Fruit fly (Drosophila melanogaster) whole organism, embryonic: ENCODE results near the gene Uro.
A peak's percentile ranks its signal among the peaks of the same experiment; 100 is the strongest.

Experiments used
- B-H1 ChIP-seq: fragments of 200-800 bp; sonication (Bioruptor generic); IDR thresholded peaks from 3 replicates; pipeline ENCODE4 v1.3.6; 2022; ENCODE audit warnings: missing biosample characterization, missing genetic modification characterization
- Bteb2 ChIP-seq: fragments of 200-800 bp; sonication (Bioruptor generic); optimal IDR thresholded peaks from 2 replicates; lab custom pipeline; 2016; ENCODE audit warnings: missing biosample characterization, missing genetic modification characterization
- CG10959 ChIP-seq: fragments of 200-800 bp; sonication (Bioruptor generic); IDR thresholded peaks from 2 replicates; pipeline ENCODE4 v1.3.6; 2022; ENCODE audit warnings: missing biosample characterization, missing genetic modification characterization
- CG12155 ChIP-seq: fragments of 200-800 bp; sonication (Bioruptor generic); optimal IDR thresholded peaks from 3 replicates; lab custom pipeline; 2016; ENCODE audit warnings: missing biosample characterization, missing genetic modification characterization
- CG14441 ChIP-seq: fragments of 200-800 bp; sonication (Bioruptor generic); IDR thresholded peaks from 2 replicates; pipeline ENCODE4 v1.3.6; 2022; ENCODE audit warnings: missing biosample characterization, missing genetic modification characterization
- CG14710 ChIP-seq: fragments of 200-800 bp; sonication (Bioruptor generic); optimal IDR thresholded peaks from 3 replicates; lab custom pipeline; 2019; ENCODE audit warnings: missing biosample characterization, mild to moderate bottlenecking, missing genetic modification characterization, moderate library complexity
- CG14965 ChIP-seq: fragments of 200-800 bp; sonication (Bioruptor generic); optimal IDR thresholded peaks from 2 replicates; lab custom pipeline; 2016; ENCODE audit warnings: missing biosample characterization, missing genetic modification characterization, borderline replicate concordance
- CG1602 ChIP-seq: fragments of 200-800 bp; sonication (Bioruptor generic); optimal IDR thresholded peaks from 3 replicates; lab custom pipeline; 2016; ENCODE audit warnings: missing biosample characterization, missing genetic modification characterization
- CG17385 ChIP-seq: fragments of 200-800 bp; sonication (Bioruptor generic); optimal IDR thresholded peaks from 3 replicates; lab custom pipeline; 2018; ENCODE audit warnings: missing biosample characterization, mild to moderate bottlenecking, missing genetic modification characterization
- CG18262 ChIP-seq: fragments of 200-800 bp; optimal IDR thresholded peaks from 3 replicates; lab custom pipeline; 2019; ENCODE audit warnings: missing biosample characterization, mild to moderate bottlenecking, missing genetic modification characterization, moderate library complexity
- CG2116 ChIP-seq: fragments of 200-800 bp; sonication (Bioruptor generic); optimal IDR thresholded peaks from 3 replicates; lab custom pipeline; 2018; ENCODE audit warnings: missing biosample characterization, mild to moderate bottlenecking, missing genetic modification characterization
- CG2120 ChIP-seq: fragments of 200-800 bp; sonication (Bioruptor generic); optimal IDR thresholded peaks from 3 replicates; lab custom pipeline; 2016; ENCODE audit warnings: missing biosample characterization, missing genetic modification characterization
- CG2199 ChIP-seq: fragments of 200-800 bp; sonication (Bioruptor generic); IDR thresholded peaks from 3 replicates; pipeline ENCODE4 v1.3.6; 2022; ENCODE audit warnings: missing biosample characterization, missing genetic modification characterization
- CG2678 ChIP-seq: fragments of 200-800 bp; sonication (Bioruptor generic); optimal IDR thresholded peaks from 3 replicates; lab custom pipeline; 2019; ENCODE audit warnings: missing biosample characterization, mild to moderate bottlenecking, missing genetic modification characterization, moderate library complexity
- CG31388 ChIP-seq: fragments of 200-800 bp; sonication (Bioruptor generic); optimal IDR thresholded peaks from 2 replicates; lab custom pipeline; 2016; ENCODE audit warnings: missing biosample characterization, missing genetic modification characterization
- CG32532 ChIP-seq: fragments of 200-800 bp; sonication (Bioruptor generic); IDR thresholded peaks from 2 replicates; pipeline ENCODE4 v1.3.6; 2022; ENCODE audit warnings: missing biosample characterization, missing genetic modification characterization
- CG32772 ChIP-seq: fragments of 200-800 bp; sonication (Bioruptor generic); IDR thresholded peaks from 2 replicates; pipeline ENCODE4 v1.3.6; 2022; ENCODE audit warnings: missing biosample characterization, missing genetic modification characterization
- CG5180 ChIP-seq: fragments of 200-800 bp; sonication (Bioruptor generic); optimal IDR thresholded peaks from 3 replicates; lab custom pipeline; 2017; ENCODE audit warnings: missing biosample characterization, missing genetic modification characterization, mild to moderate bottlenecking, moderate library complexity, missing genetic modification reagents
- CG5953 ChIP-seq: fragments of 200-800 bp; sonication (Bioruptor generic); IDR thresholded peaks from 2 replicates; pipeline ENCODE4 v1.3.6; 2022; ENCODE audit warnings: missing biosample characterization, missing genetic modification characterization
- CG6813 ChIP-seq: fragments of 200-800 bp; sonication (Bioruptor generic); optimal IDR thresholded peaks from 2 replicates; lab custom pipeline; 2017; ENCODE audit warnings: missing biosample characterization, missing genetic modification characterization, mild to moderate bottlenecking, moderate library complexity, missing genetic modification reagents
- CG8290 ChIP-seq, 3 experiments: fragments of 200-800 bp; sonication (Bioruptor generic); optimal IDR thresholded peaks; 2 replicates each; lab custom pipeline; 2016 to 2019; ENCODE audit warnings: missing biosample characterization in 3 of 3, missing genetic modification characterization in 3 of 3, mild to moderate bottlenecking in 2 of 3, moderate library complexity in 1 of 3
- CG8478 ChIP-seq: fragments of >200 bp; optimal IDR thresholded peaks from 2 replicates; lab custom pipeline; 2018
- CTCF ChIP-seq: fragments of 200-800 bp; sonication (Bioruptor generic); optimal IDR thresholded peaks from 2 replicates; lab custom pipeline; 2017; ENCODE audit warnings: missing biosample characterization, mild to moderate bottlenecking, missing genetic modification characterization, moderate library complexity
- CkIIα-i1 ChIP-seq: fragments of 200-800 bp; sonication (Bioruptor generic); IDR thresholded peaks from 2 replicates; pipeline ENCODE4 v1.3.6; 2022; ENCODE audit warnings: missing biosample characterization, missing genetic modification characterization
- Dref ChIP-seq: fragments of 200-800 bp; sonication (Bioruptor generic); IDR thresholded peaks from 2 replicates; pipeline ENCODE4 v1.3.6; 2022; ENCODE audit warnings: missing biosample characterization, missing genetic modification characterization
- Elba2 ChIP-seq: fragments of 200-800 bp; sonication (Bioruptor generic); optimal IDR thresholded peaks from 3 replicates; lab custom pipeline; 2016; ENCODE audit warnings: missing biosample characterization, missing genetic modification characterization
- Lpt ChIP-seq: fragments of >200 bp; optimal IDR thresholded peaks from 2 replicates; lab custom pipeline; 2018; ENCODE audit warnings: missing biosample characterization, missing genetic modification characterization
- Scr ChIP-seq: fragments of 200-800 bp; sonication (Bioruptor generic); IDR thresholded peaks from 2 replicates; pipeline ENCODE4 v1.3.6; 2022; ENCODE audit warnings: missing biosample characterization, missing genetic modification characterization; ENCODE audit not compliant: partially characterized antibody
- Ssrp ChIP-seq: fragments of 200-800 bp; sonication (Bioruptor generic); optimal IDR thresholded peaks from 2 replicates; lab custom pipeline; 2018; ENCODE audit warnings: missing biosample characterization, mild to moderate bottlenecking, missing genetic modification characterization, moderate library complexity
- Tbp ChIP-seq: fragments of >200 bp; optimal IDR thresholded peaks from 2 replicates; lab custom pipeline; 2018; ENCODE audit warnings: missing biosample characterization, missing genetic modification characterization
- Usf ChIP-seq: fragments of 200-800 bp; sonication (Bioruptor generic); optimal IDR thresholded peaks from 2 replicates; lab custom pipeline; 2017; ENCODE audit warnings: missing genotype, missing biosample characterization, missing genetic modification characterization
- Vsx1 ChIP-seq: fragments of 200-800 bp; sonication (Bioruptor generic); optimal IDR thresholded peaks from 2 replicates; lab custom pipeline; 2017; ENCODE audit warnings: missing biosample characterization, mild to moderate bottlenecking, missing genetic modification characterization, missing genetic modification reagents
- al ChIP-seq: fragments of 200-800 bp; sonication (Bioruptor generic); IDR thresholded peaks from 2 replicates; pipeline ENCODE4 v1.3.6; 2022; ENCODE audit warnings: missing biosample characterization, missing genetic modification characterization
- br ChIP-seq: fragments of >200 bp; optimal IDR thresholded peaks from 2 replicates; lab custom pipeline; 2017
- cg ChIP-seq: fragments of 200-800 bp; sonication (Bioruptor generic); optimal IDR thresholded peaks from 3 replicates; lab custom pipeline; 2019; ENCODE audit warnings: missing biosample characterization, mild to moderate bottlenecking, missing genetic modification characterization, moderate library complexity
- eve ChIP-seq, 2 experiments: fragments of >200 bp; optimal IDR thresholded peaks; 2 replicates each; lab custom pipeline; 2017; ENCODE audit warnings: missing biosample characterization in 2 of 2, missing genetic modification characterization in 2 of 2
- fd102C ChIP-seq: fragments of 200-800 bp; sonication (Bioruptor generic); optimal IDR thresholded peaks from 2 replicates; lab custom pipeline; 2018; ENCODE audit warnings: missing biosample characterization, mild to moderate bottlenecking, missing genetic modification characterization, moderate library complexity
- hb ChIP-seq: fragments of 200-800 bp; sonication (Bioruptor generic); IDR thresholded peaks from 3 replicates; pipeline ENCODE4 v1.3.6; 2022; ENCODE audit warnings: missing biosample characterization, missing genetic modification characterization; ENCODE audit not compliant: partially characterized antibody
- hkb ChIP-seq, 2 experiments: fragments of 200-800 bp in 1 of 2; fragments of >200 bp in 1 of 2; sonication (Bioruptor generic) in 1 of 2; IDR thresholded peaks in 1 of 2; optimal IDR thresholded peaks in 1 of 2; 2 replicates each; pipeline versions ENCODE4 v1.3.6 to Lab custom; 2017 to 2022; ENCODE audit warnings: missing biosample characterization in 1 of 2, missing genetic modification characterization in 1 of 2
- onecut ChIP-seq: fragments of 200-800 bp; sonication (Bioruptor generic); IDR thresholded peaks from 2 replicates; pipeline ENCODE4 v1.3.6; 2022; ENCODE audit warnings: missing biosample characterization, missing genetic modification characterization
- phol ChIP-seq: fragments of 200-800 bp; sonication (Bioruptor generic); optimal IDR thresholded peaks from 3 replicates; lab custom pipeline; 2018; ENCODE audit warnings: missing biosample characterization, mild to moderate bottlenecking, missing genetic modification characterization, moderate library complexity
- sr ChIP-seq: fragments of 200-800 bp; sonication (Bioruptor generic); IDR thresholded peaks from 3 replicates; pipeline ENCODE4 v1.3.6; 2022; ENCODE audit warnings: missing biosample characterization, missing genetic modification characterization
- trem ChIP-seq: fragments of 200-800 bp; optimal IDR thresholded peaks from 3 replicates; lab custom pipeline; 2019; ENCODE audit warnings: missing biosample characterization, mild to moderate bottlenecking, missing genetic modification characterization, moderate library complexity

Uro gene

dm6 chr2L:7821279-7821848, 41.5 kb downstream of the Uro start (continued):
- no peak for TF ChIP-seq Tbp (GFP tag; lab: Kevin White, UChicago)
- TF ChIP-seq CG2120 (GFP tag; lab: Kevin White, UChicago), result peak; percentile 79
- no peak for TF ChIP-seq CG1602
- no peak for TF ChIP-seq CkIIα-i1 (GFP tag; lab: Robert Waterston, UW)
- peak; percentile 44 for TF ChIP-seq trem (tag; lab: Kevin White, UChicago)
- peak; percentile 41 for TF ChIP-seq CG18262 (tag; lab: Kevin White, UChicago)
- no peak; the same call in 1 of the 2 replicates for TF ChIP-seq al (GFP tag; lab: Robert Waterston, UW)
- TF ChIP-seq CG14441 (GFP tag; lab: Robert Waterston, UW), result peak; percentile 50; the same call in 1 of the 2 replicates
- peak; percentile 78 for TF ChIP-seq CG2116 (GFP tag; lab: Kevin White, UChicago)
- no peak for TF ChIP-seq fd102C
- TF ChIP-seq CTCF, result peak; percentile 42
- no peak for TF ChIP-seq Usf (GFP tag; lab: Kevin White, UChicago)
- TF ChIP-seq hkb (optimal IDR thresholded peaks at IDR 0.05; lab: Kevin White, UChicago), result no peak
- peak; percentile 59 for TF ChIP-seq hkb (GFP tag; IDR thresholded peaks at IDR 0.05; lab: Robert Waterston, UW)
- TF ChIP-seq CG2199 (GFP tag; lab: Robert Waterston, UW), result 0 out of 3 replicates have a peak, but pooled peaks have one; percentile 14
- no peak for TF ChIP-seq Vsx1 (GFP tag; lab: Kevin White, UChicago)
- TF ChIP-seq CG8290 (GFP tag; optimal IDR thresholded peaks at IDR 0.05; lab: Kevin White, UChicago), result peak; percentile 8
- no peak for TF ChIP-seq CG8290 (tag; optimal IDR thresholded peaks at IDR 0.05; lab: Kevin White, UChicago)
- TF ChIP-seq CG2678 (tag; lab: Kevin White, UChicago), result no peak
- peak; percentile 79; the same call in 2 of the 3 replicates for TF ChIP-seq hb (GFP tag; lab: Robert Waterston, UW)
- TF ChIP-seq B-H1, result no peak
- TF ChIP-seq CG6813, result no peak
- TF ChIP-seq CG8478 (lab: Kevin White, UChicago), result no peak
- no peak for TF ChIP-seq Bteb2 (GFP tag; lab: Kevin White, UChicago)
- no peak for TF ChIP-seq CG31388 (GFP tag; lab: Kevin White, UChicago)
- peak; percentile 23; the same call in 1 of the 2 replicates for TF ChIP-seq CG32772
- TF ChIP-seq cg, result peak; percentile 90
- no peak for TF ChIP-seq CG14965 (GFP tag; lab: Kevin White, UChicago)
- TF ChIP-seq CG32532 (GFP tag; lab: Robert Waterston, UW), result peak; percentile 72
- TF ChIP-seq CG5180 (GFP tag; lab: Kevin White, UChicago), result peak; percentile 30
- TF ChIP-seq CG10959 (GFP tag; lab: Robert Waterston, UW), result no peak; the same call in 1 of the 2 replicates
- TF ChIP-seq CG14710 (tag; lab: Kevin White, UChicago), result peak; percentile 64
- no peak for TF ChIP-seq Elba2 (GFP tag; lab: Kevin White, UChicago)
- TF ChIP-seq CG17385, result no peak
- no peak; the same call in 2 of the 3 replicates for TF ChIP-seq sr
- TF ChIP-seq onecut (GFP tag; lab: Robert Waterston, UW), result 0 out of 2 replicates have a peak, but pooled peaks have one; percentile 10
- no peak for TF ChIP-seq Lpt (GFP tag; lab: Kevin White, UChicago)
- TF ChIP-seq Scr (GFP tag; lab: Robert Waterston, UW), result peak; percentile 89
- TF ChIP-seq Dref (GFP tag; lab: Robert Waterston, UW), result peak; percentile 86
- TF ChIP-seq eve (GFP tag; optimal IDR thresholded peaks at IDR 0.05; lab: Kevin White, UChicago), result no peak
- TF ChIP-seq CG12155 (GFP tag; lab: Kevin White, UChicago), result peak; percentile 29
- peak; percentile 40 for TF ChIP-seq Ssrp (tag; lab: Kevin White, UChicago)
- no peak for TF ChIP-seq br (lab: Kevin White, UChicago)
- TF ChIP-seq CG5953 (GFP tag; lab: Robert Waterston, UW), result peak; percentile 42; the same call in 1 of the 2 replicates
- peak; percentile 67 for TF ChIP-seq phol (tag; lab: Kevin White, UChicago)
